Worm (Caenorhabditis elegans) whole organism, L3 larva: ENCODE measurements around the gene T01H3.2.

Source experiments
- R02D3.7 ChIP-seq: fragments of 150-350 bp; optimal IDR thresholded peaks from 2 replicates; lab custom pipeline; 2014; ENCODE audit warnings: missing biosample characterization, missing genetic modification characterization
- ZK546.5 ChIP-seq: sonication (generic microtip); optimal IDR thresholded peaks from 2 replicates; lab custom pipeline; 2017; ENCODE audit warnings: missing biosample characterization, missing genetic modification characterization
- ama-1 ChIP-seq: fragments of 150-350 bp; optimal IDR thresholded peaks from 2 replicates; lab custom pipeline; 2018
- ceh-16 ChIP-seq: sonication (generic microtip); optimal IDR thresholded peaks from 2 replicates; lab custom pipeline; 2017; ENCODE audit warnings: missing biosample characterization, missing genetic modification characterization
- ceh-82 ChIP-seq: fragments of 150-350 bp; optimal IDR thresholded peaks from 2 replicates; lab custom pipeline; 2014; ENCODE audit warnings: missing biosample characterization, missing genetic modification characterization
- ceh-9 ChIP-seq: sonication (generic microtip); optimal IDR thresholded peaks from 2 replicates; lab custom pipeline; 2018; ENCODE audit warnings: missing biosample characterization, missing genetic modification characterization
- egl-5 ChIP-seq: fragments of 150-350 bp; optimal IDR thresholded peaks from 2 replicates; lab custom pipeline; 2017; ENCODE audit warnings: missing biosample characterization, missing genetic modification reagents, missing genetic modification characterization, inconsistent platforms
- elt-1 ChIP-seq: fragments of 150-350 bp; optimal IDR thresholded peaks from 2 replicates; lab custom pipeline; 2014; ENCODE audit warnings: missing biosample characterization, missing genetic modification characterization
- elt-2 ChIP-seq: sonication (generic microtip); optimal IDR thresholded peaks from 2 replicates; lab custom pipeline; 2016; ENCODE audit warnings: missing genetic modification reagents, mild to moderate bottlenecking, missing genetic modification characterization, missing compliant biosample characterization
- elt-3 ChIP-seq, 3 experiments: fragments of 150-350 bp in 1 of 3; sonication (generic microtip) in 2 of 3; optimal IDR thresholded peaks; 2 replicates in 2 of 3; 4 replicates in 1 of 3; lab custom pipeline; 2014 to 2017; ENCODE audit warnings: missing biosample characterization in 3 of 3, missing genetic modification characterization in 3 of 3
- eor-1 ChIP-seq, 2 experiments: fragments of 150-350 bp; optimal IDR thresholded peaks; 2 replicates each; lab custom pipeline; 2014 to 2018; ENCODE audit warnings: missing biosample characterization in 2 of 2, missing genetic modification characterization in 2 of 2
- fkh-10 ChIP-seq: sonication (generic microtip); optimal IDR thresholded peaks from 2 replicates; lab custom pipeline; 2017; ENCODE audit warnings: missing biosample characterization, missing genetic modification reagents, missing genetic modification characterization
- fkh-2 ChIP-seq: fragments of 150-350 bp; optimal IDR thresholded peaks from 2 replicates; lab custom pipeline; 2014; ENCODE audit warnings: missing biosample characterization, missing genetic modification reagents, missing genetic modification characterization
- hmg-11 ChIP-seq: sonication (generic microtip); optimal IDR thresholded peaks from 2 replicates; lab custom pipeline; 2016; ENCODE audit warnings: missing genetic modification characterization, missing compliant biosample characterization
- lin-15B ChIP-seq: fragments of 150-350 bp; optimal IDR thresholded peaks from 2 replicates; lab custom pipeline; 2014; ENCODE audit warnings: missing biosample characterization, missing genetic modification characterization
- lin-39 ChIP-seq: fragments of 150-350 bp; optimal IDR thresholded peaks from 2 replicates; lab custom pipeline; 2018; ENCODE audit warnings: missing biosample characterization, missing genetic modification reagents, missing genetic modification characterization
- mdl-1 ChIP-seq: fragments of 150-350 bp; optimal IDR thresholded peaks from 2 replicates; lab custom pipeline; 2014; ENCODE audit warnings: missing biosample characterization, missing genetic modification characterization
- nfya-1 ChIP-seq: sonication (generic microtip); optimal IDR thresholded peaks from 2 replicates; lab custom pipeline; 2017; ENCODE audit warnings: missing genetic modification characterization, mild to moderate bottlenecking, missing compliant biosample characterization, antibody characterized with exemption, moderate library complexity; ENCODE audit not compliant: insufficient read depth
- nhr-11 ChIP-seq: fragments of 150-350 bp; optimal IDR thresholded peaks from 2 replicates; lab custom pipeline; 2014; ENCODE audit warnings: missing biosample characterization, missing genetic modification characterization
- nhr-12 ChIP-seq: fragments of 150-350 bp; optimal IDR thresholded peaks from 2 replicates; lab custom pipeline; 2014; ENCODE audit warnings: missing biosample characterization, missing genetic modification characterization
- nhr-23 ChIP-seq: fragments of 150-350 bp; optimal IDR thresholded peaks from 2 replicates; lab custom pipeline; 2014; ENCODE audit warnings: missing biosample characterization, missing genetic modification reagents, missing genetic modification characterization
- nhr-25 ChIP-seq: sonication (generic microtip); optimal IDR thresholded peaks from 2 replicates; lab custom pipeline; 2017; ENCODE audit warnings: missing biosample characterization, missing genetic modification characterization
- nhr-43 ChIP-seq: sonication (generic microtip); optimal IDR thresholded peaks from 2 replicates; lab custom pipeline; 2016; ENCODE audit warnings: mild to moderate bottlenecking, missing genetic modification characterization, missing compliant biosample characterization; ENCODE audit not compliant: poor library complexity, severe bottlenecking
- nhr-67 ChIP-seq: fragments of 150-350 bp; optimal IDR thresholded peaks from 2 replicates; lab custom pipeline; 2014; ENCODE audit warnings: missing biosample characterization, missing genetic modification characterization
- nhr-77 ChIP-seq: fragments of 150-350 bp; optimal IDR thresholded peaks from 2 replicates; lab custom pipeline; 2014; ENCODE audit warnings: missing biosample characterization, missing genetic modification characterization
- pha-4 ChIP-seq: fragments of 150-350 bp; optimal IDR thresholded peaks from 2 replicates; lab custom pipeline; 2014; ENCODE audit warnings: missing biosample characterization, missing genetic modification reagents, missing genetic modification characterization
- sea-2 ChIP-seq: fragments of 150-350 bp; sonication (generic microtip); optimal IDR thresholded peaks from 4 replicates; lab custom pipeline; 2014; ENCODE audit warnings: missing biosample characterization, missing genetic modification reagents, missing genetic modification characterization
- skn-1 ChIP-seq: fragments of 150-350 bp; optimal IDR thresholded peaks from 2 replicates; lab custom pipeline; 2014; ENCODE audit warnings: missing biosample characterization, missing genetic modification characterization
- unc-39 ChIP-seq: sonication (generic microtip); optimal IDR thresholded peaks from 4 replicates; lab custom pipeline; 2017; ENCODE audit warnings: missing biosample characterization, missing genetic modification characterization
- unc-62 ChIP-seq: fragments of 150-350 bp; sonication (generic microtip); optimal IDR thresholded peaks from 4 replicates; lab custom pipeline; 2014; ENCODE audit warnings: missing biosample characterization, missing genetic modification reagents, missing genetic modification characterization
- ztf-11 ChIP-seq: fragments of 150-350 bp; optimal IDR thresholded peaks from 2 replicates; lab custom pipeline; 2014; ENCODE audit warnings: missing biosample characterization, missing genetic modification characterization
- ztf-4 ChIP-seq: fragments of 150-350 bp; optimal IDR thresholded peaks from 2 replicates; lab custom pipeline; 2014; ENCODE audit warnings: missing biosample characterization, missing genetic modification characterization

Gene T01H3.2

DNA sequence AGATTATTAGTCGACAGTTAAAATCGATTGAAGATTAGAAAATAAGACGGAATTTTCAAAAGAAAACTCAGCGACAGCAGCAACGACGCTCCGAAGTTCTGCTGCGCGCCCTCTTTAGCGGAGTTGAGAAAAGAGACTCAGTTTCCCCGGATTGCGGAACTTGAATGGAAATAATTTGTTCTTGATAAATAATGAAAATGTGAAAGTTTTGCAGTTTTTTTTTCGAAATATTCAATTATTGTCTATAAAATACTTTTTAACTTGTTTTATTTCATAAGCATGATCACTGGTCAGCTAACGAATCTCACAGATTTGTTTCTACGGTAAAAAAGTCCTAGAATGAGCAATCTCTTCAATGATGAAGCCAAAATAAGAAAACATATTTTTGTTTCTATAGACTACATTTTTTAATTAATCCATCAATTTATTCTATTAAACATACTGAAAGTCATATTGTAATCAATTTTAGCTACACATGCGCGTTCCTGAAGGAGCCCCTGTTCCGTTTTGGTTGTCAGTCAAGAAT is 20.2 kb downstream of the T01H3.2 start, which contains the start of the genes cec-3 and T09A5.15:
Gene cec-3 (minus strand): TSS at position 116 of the 526 bp plus-strand sequence.
Gene T09A5.15 (plus strand): TSS at position 476 of the 526 bp plus-strand sequence.
- TF ChIP-seq sea-2 (no peak), elt-2 (tag; lab: Kevin White, UChicago) (peak; percentile 22), nfya-1 (tag; lab: Kevin White, UChicago) (peak; percentile 64), lin-39 (tag; lab: Kevin White, UChicago) (no peak), lin-15B (tag; lab: Kevin White, UChicago) (peak; percentile 48), pha-4 (tag; lab: Kevin White, UChicago) (peak; percentile 61), nhr-25 (tag; lab: Kevin White, UChicago) (peak; percentile 2)

DNA sequence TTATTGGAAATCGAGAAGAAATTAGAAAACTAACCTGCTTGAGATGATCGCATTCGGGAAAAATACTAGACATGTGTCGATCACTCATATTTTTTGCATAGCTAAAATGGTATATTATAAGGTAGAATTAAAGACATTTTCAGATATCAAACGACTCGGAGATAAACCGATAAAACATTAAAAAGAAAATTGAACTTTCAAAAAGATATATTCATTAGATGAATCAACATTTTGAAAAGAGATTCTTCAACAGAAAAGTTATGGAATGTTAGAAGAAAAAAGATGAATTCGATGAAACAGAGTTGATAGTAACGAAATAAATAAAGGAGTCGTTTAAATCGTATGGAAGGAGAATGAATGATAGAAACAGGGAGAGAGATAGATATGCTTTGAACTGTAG is 22.2 kb downstream of the T01H3.2 start, which contains the start of gene mdmh-35:
Gene mdmh-35 (minus strand): TSS at position 101 of the 400 bp plus-strand sequence.
- no peak for TF ChIP-seq ceh-9 (tag; lab: Kevin White, UChicago)
- no peak for TF ChIP-seq unc-62 (GFP tag; lab: Kevin White, UChicago)
- no peak for TF ChIP-seq nhr-77 (tag; lab: Kevin White, UChicago)
- TF ChIP-seq eor-1 (tag; optimal IDR thresholded peaks at IDR 0.05; lab: Kevin White, UChicago), result no peak
- TF ChIP-seq nhr-12 (tag; lab: Kevin White, UChicago), result no peak
- TF ChIP-seq ceh-16 (tag; lab: Kevin White, UChicago), result no peak
- TF ChIP-seq lin-15B (tag; lab: Kevin White, UChicago), result no peak
- TF ChIP-seq ama-1 (lab: Kevin White, UChicago), result no peak
- no peak for TF ChIP-seq ztf-11

DNA sequence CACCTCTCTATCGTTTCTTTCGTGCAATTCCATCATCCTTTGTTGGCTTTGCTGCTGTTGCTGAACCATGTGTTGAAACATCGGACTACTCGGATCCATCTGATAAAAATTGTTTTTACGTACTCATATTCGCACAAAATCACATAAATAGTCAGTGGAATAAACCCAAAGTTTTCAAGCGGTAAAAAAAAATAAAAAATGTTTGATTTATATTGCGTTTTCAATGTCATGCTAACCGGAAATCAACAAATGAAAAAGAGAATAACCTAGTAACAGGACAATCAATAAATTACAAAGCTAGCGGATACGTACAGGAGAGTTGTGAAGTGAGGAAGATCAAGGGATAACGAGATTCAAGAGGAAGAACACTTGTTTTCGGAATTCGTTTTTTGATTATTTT is 22.9 kb downstream of the T01H3.2 start, which contains the start of gene mdt-10:
Gene mdt-10 (minus strand): TSS at position 101 of the 400 bp plus-strand sequence.
- TF ChIP-seq fkh-10 (GFP tag; lab: Kevin White, UChicago) (no peak), ZK546.5 (no peak), ceh-82 (tag; lab: Kevin White, UChicago) (no peak), fkh-2 (tag; lab: Kevin White, UChicago) (no peak), nhr-67 (tag; lab: Kevin White, UChicago) (no peak), R02D3.7 (tag; lab: Kevin White, UChicago) (no peak), unc-62 (GFP tag; lab: Kevin White, UChicago) (no peak), elt-2 (tag; lab: Kevin White, UChicago) (no peak), nfya-1 (tag; lab: Kevin White, UChicago) (no peak), elt-1 (tag; lab: Kevin White, UChicago) (no peak), lin-15B (tag; lab: Kevin White, UChicago) (no peak), hmg-11 (tag; lab: Kevin White, UChicago) (no peak)

DNA sequence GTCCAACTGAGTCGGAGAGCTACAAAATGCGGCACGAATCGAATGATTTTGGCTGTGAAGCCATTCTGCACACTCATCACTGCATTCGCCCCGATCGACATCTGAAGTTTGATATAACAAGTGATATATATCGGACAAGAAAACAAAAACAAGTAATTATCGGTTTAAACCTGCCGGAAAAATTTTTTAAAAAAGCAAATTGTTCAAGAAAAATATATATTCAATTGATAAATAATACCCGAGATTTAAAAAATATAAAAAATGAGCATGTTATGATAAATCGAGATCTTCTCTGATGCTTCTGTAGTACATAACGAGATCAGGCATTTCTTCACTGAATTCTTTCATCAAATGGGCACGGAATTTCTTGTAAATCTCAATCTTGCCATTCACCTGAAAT is 24.1 kb downstream of the T01H3.2 start, which contains the start of gene T09A5.5:
Gene T09A5.5 (minus strand): TSS at position 101 of the 400 bp plus-strand sequence.
- no peak for TF ChIP-seq ztf-4 (tag; lab: Kevin White, UChicago)
- no peak for TF ChIP-seq unc-39 (tag; lab: Kevin White, UChicago)
- TF ChIP-seq egl-5 (tag; lab: Kevin White, UChicago), result no peak
- TF ChIP-seq eor-1 (tag; optimal IDR thresholded peaks at IDR 0.05; lab: Kevin White, UChicago), result no peak
- no peak for TF ChIP-seq fkh-10 (GFP tag; lab: Kevin White, UChicago)
- TF ChIP-seq ZK546.5, result no peak
- TF ChIP-seq ceh-16 (tag; lab: Kevin White, UChicago), result no peak
- TF ChIP-seq skn-1 (tag; lab: Kevin White, UChicago), result no peak
- TF ChIP-seq nhr-11, result no peak
- TF ChIP-seq pha-4 (tag; lab: Kevin White, UChicago), result no peak
- TF ChIP-seq elt-3 (tag; optimal IDR thresholded peaks at IDR 0.05; lab: Kevin White, UChicago), result no peak
- TF ChIP-seq nhr-43 (tag; lab: Kevin White, UChicago), result no peak
- TF ChIP-seq unc-62 (GFP tag; lab: Kevin White, UChicago), result no peak
- TF ChIP-seq mdl-1 (tag; lab: Kevin White, UChicago), result no peak
- no peak for TF ChIP-seq fkh-2 (tag; lab: Kevin White, UChicago)
- no peak for TF ChIP-seq R02D3.7 (tag; lab: Kevin White, UChicago)
- TF ChIP-seq elt-1 (tag; lab: Kevin White, UChicago), result no peak
- no peak for TF ChIP-seq nhr-23 (tag; lab: Kevin White, UChicago)
- no peak for TF ChIP-seq nhr-12 (tag; lab: Kevin White, UChicago)
- TF ChIP-seq ama-1 (lab: Kevin White, UChicago), result no peak
